Worm (Caenorhabditis elegans) whole organism, midembryonic: ENCODE results near the gene C26F1.3.

Source experiments
- flt-1 ChIP-seq: fragments of 200-800 bp; sonication (Bioruptor generic); IDR thresholded peaks from 2 replicates; pipeline ENCODE4 v1.3.6; 2022; ENCODE audit warnings: missing genetic modification characterization, missing compliant biosample characterization
- ztf-23 ChIP-seq: fragments of 200-800 bp; sonication (Bioruptor generic); IDR thresholded peaks from 2 replicates; pipeline ENCODE4 v1.3.6; 2022; ENCODE audit warnings: missing genetic modification reagents, missing genetic modification characterization, missing compliant biosample characterization

DNA sequence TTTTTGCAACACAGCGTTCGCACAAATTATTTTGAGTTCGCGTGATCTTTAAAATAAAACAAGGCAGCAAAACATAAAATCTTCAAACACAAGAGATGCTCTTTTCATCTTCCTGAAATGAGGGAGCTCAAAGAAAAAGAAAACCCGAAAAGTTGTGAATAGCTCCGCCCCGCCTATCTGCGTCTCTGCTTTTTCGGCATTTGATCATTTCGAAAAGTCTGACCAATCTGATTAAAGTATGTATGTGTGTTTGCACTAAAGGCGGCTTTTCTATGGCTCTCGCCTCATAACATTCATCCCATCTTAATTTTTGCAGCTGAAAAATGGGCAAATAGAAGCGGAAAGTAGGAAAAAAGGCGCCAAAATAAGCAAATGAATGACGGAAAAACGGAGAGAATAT is 42.5 kb downstream of the C26F1.3 start:
- TF ChIP-seq flt-1 (no peak), ztf-23 (GFP tag; lab: Robert Waterston, UW) (no peak)
